Fruit fly (Drosophila melanogaster) whole organism, embryonic: Measurements from ENCODE around the gene Snx6.

Source experiments
- Abd-B ChIP-seq: fragments of 200-800 bp; sonication (Bioruptor generic); optimal IDR thresholded peaks from 2 replicates; lab custom pipeline; 2018; ENCODE audit warnings: missing biosample characterization, mild to moderate bottlenecking, missing genetic modification characterization, moderate library complexity
- Atf-2 ChIP-seq: fragments of 200-800 bp; sonication (Bioruptor generic); optimal IDR thresholded peaks from 2 replicates; lab custom pipeline; 2016; ENCODE audit warnings: missing biosample characterization, missing genetic modification characterization
- Atf3 ChIP-seq: fragments of 200-800 bp; sonication (Bioruptor generic); optimal IDR thresholded peaks from 3 replicates; lab custom pipeline; 2016; ENCODE audit warnings: missing biosample characterization, missing genetic modification characterization
- Bdp1 ChIP-seq: fragments of 200-800 bp; sonication (Bioruptor generic); optimal IDR thresholded peaks from 3 replicates; lab custom pipeline; 2016; ENCODE audit warnings: missing biosample characterization, missing genetic modification characterization
- CG10366 ChIP-seq: fragments of 200-800 bp; sonication (Bioruptor generic); IDR thresholded peaks from 2 replicates; pipeline ENCODE4 v1.3.6; 2022; ENCODE audit warnings: missing biosample characterization, missing genetic modification characterization
- CG10543 ChIP-seq: fragments of 200-800 bp; sonication (Bioruptor generic); optimal IDR thresholded peaks from 3 replicates; lab custom pipeline; 2017; ENCODE audit warnings: missing biosample characterization, mild to moderate bottlenecking, missing genetic modification characterization, moderate library complexity
- CG10959 ChIP-seq: fragments of 200-800 bp; sonication (Bioruptor generic); IDR thresholded peaks from 2 replicates; pipeline ENCODE4 v1.3.6; 2022; ENCODE audit warnings: missing biosample characterization, missing genetic modification characterization
- CG12299 ChIP-seq: fragments of 200-800 bp; sonication (Bioruptor generic); optimal IDR thresholded peaks from 2 replicates; lab custom pipeline; 2018; ENCODE audit warnings: missing biosample characterization, mild to moderate bottlenecking, missing genetic modification characterization
- CG14441 ChIP-seq: fragments of 200-800 bp; sonication (Bioruptor generic); IDR thresholded peaks from 2 replicates; pipeline ENCODE4 v1.3.6; 2022; ENCODE audit warnings: missing biosample characterization, missing genetic modification characterization
- CG14667 ChIP-seq: fragments of 200-800 bp; sonication (Bioruptor generic); IDR thresholded peaks from 2 replicates; pipeline ENCODE4 v1.3.6; 2022; ENCODE audit warnings: missing biosample characterization, missing genetic modification characterization
- CG17186 ChIP-seq: fragments of 200-800 bp; sonication (Bioruptor generic); optimal IDR thresholded peaks from 3 replicates; lab custom pipeline; 2017; ENCODE audit warnings: missing biosample characterization, missing genetic modification reagents, missing genetic modification characterization
- CG17385 ChIP-seq: fragments of 200-800 bp; sonication (Bioruptor generic); optimal IDR thresholded peaks from 3 replicates; lab custom pipeline; 2018; ENCODE audit warnings: missing biosample characterization, mild to moderate bottlenecking, missing genetic modification characterization
- CG18764 ChIP-seq: fragments of 200-800 bp; sonication (Bioruptor generic); optimal IDR thresholded peaks from 3 replicates; lab custom pipeline; 2016; ENCODE audit warnings: missing biosample characterization, missing genetic modification characterization
- CG2712 ChIP-seq: fragments of 200-800 bp; optimal IDR thresholded peaks from 3 replicates; lab custom pipeline; 2019; ENCODE audit warnings: missing biosample characterization, mild to moderate bottlenecking, missing genetic modification characterization, moderate library complexity
- CG4854 ChIP-seq: fragments of 200-800 bp; sonication (Bioruptor generic); optimal IDR thresholded peaks from 2 replicates; lab custom pipeline; 2016; ENCODE audit warnings: missing biosample characterization, missing genetic modification characterization, inconsistent platforms
- CG6854 ChIP-seq: fragments of 200-800 bp; sonication (Bioruptor generic); optimal IDR thresholded peaks from 3 replicates; lab custom pipeline; 2017; ENCODE audit warnings: missing biosample characterization, mild to moderate bottlenecking, missing genetic modification characterization
- CG7745 ChIP-seq: fragments of 200-800 bp; sonication (Bioruptor generic); optimal IDR thresholded peaks from 2 replicates; lab custom pipeline; 2018; ENCODE audit warnings: missing biosample characterization, mild to moderate bottlenecking, missing genetic modification characterization, moderate library complexity
- CG8089 ChIP-seq: fragments of 200-800 bp; sonication (Bioruptor generic); optimal IDR thresholded peaks from 3 replicates; lab custom pipeline; 2016; ENCODE audit warnings: missing biosample characterization, missing genetic modification characterization
- CG8478 ChIP-seq: fragments of >200 bp; optimal IDR thresholded peaks from 2 replicates; lab custom pipeline; 2018
- CHES-1-like ChIP-seq: fragments of 200-800 bp; sonication (Bioruptor generic); optimal IDR thresholded peaks from 2 replicates; lab custom pipeline; 2016; ENCODE audit warnings: missing biosample characterization, missing genetic modification characterization
- Camta ChIP-seq: fragments of 200-800 bp; sonication (Bioruptor generic); optimal IDR thresholded peaks from 2 replicates; lab custom pipeline; 2016; ENCODE audit warnings: missing biosample characterization, missing genetic modification characterization
- Deaf1 ChIP-seq: fragments of 200-800 bp; optimal IDR thresholded peaks from 3 replicates; lab custom pipeline; 2019; ENCODE audit warnings: missing biosample characterization, mild to moderate bottlenecking, missing genetic modification characterization, moderate library complexity
- Doc3 ChIP-seq: fragments of 200-800 bp; sonication (Bioruptor generic); IDR thresholded peaks from 3 replicates; pipeline ENCODE4 v1.3.6; 2022; ENCODE audit warnings: missing biosample characterization, missing genetic modification characterization; ENCODE audit not compliant: partially characterized antibody
- Drgx ChIP-seq: fragments of 200-800 bp; sonication (Bioruptor generic); IDR thresholded peaks from 2 replicates; pipeline ENCODE4 v1.3.6; 2022; ENCODE audit warnings: missing biosample characterization, missing genetic modification characterization
- Fer3 ChIP-seq: fragments of 200-800 bp; sonication (Bioruptor generic); optimal IDR thresholded peaks from 2 replicates; lab custom pipeline; 2018; ENCODE audit warnings: missing biosample characterization, mild to moderate bottlenecking, missing genetic modification characterization, moderate library complexity
- H15 ChIP-seq: fragments of 200-800 bp; sonication (Bioruptor generic); IDR thresholded peaks from 3 replicates; pipeline ENCODE4 v1.3.6; 2022; ENCODE audit warnings: missing biosample characterization, missing genetic modification characterization
- HmgZ ChIP-seq: fragments of 200-800 bp; sonication (Bioruptor generic); optimal IDR thresholded peaks from 2 replicates; lab custom pipeline; 2018; ENCODE audit warnings: missing biosample characterization, mild to moderate bottlenecking, missing genetic modification characterization
- MBD-R2 ChIP-seq: fragments of 200-800 bp; sonication (Bioruptor generic); IDR thresholded peaks from 2 replicates; pipeline ENCODE4 v1.3.6; 2022; ENCODE audit warnings: missing biosample characterization, missing genetic modification characterization
- Neu2 ChIP-seq: fragments of 200-800 bp; sonication (Bioruptor generic); optimal IDR thresholded peaks from 3 replicates; lab custom pipeline; 2016; ENCODE audit warnings: missing biosample characterization, missing genetic modification characterization, borderline replicate concordance
- Oli ChIP-seq: fragments of 200-800 bp; sonication (Bioruptor generic); optimal IDR thresholded peaks from 2 replicates; lab custom pipeline; 2018; ENCODE audit warnings: missing biosample characterization, mild to moderate bottlenecking, missing genetic modification characterization, moderate library complexity
- Sox100B ChIP-seq: fragments of 200-800 bp; sonication (Bioruptor generic); optimal IDR thresholded peaks from 3 replicates; lab custom pipeline; 2018; ENCODE audit warnings: missing biosample characterization, mild to moderate bottlenecking, missing genetic modification characterization
- bowl ChIP-seq: fragments of 200-800 bp; sonication (Bioruptor generic); IDR thresholded peaks from 2 replicates; pipeline ENCODE4 v1.3.6; 2022; ENCODE audit warnings: missing biosample characterization, missing genetic modification characterization
- bsh ChIP-seq, 2 experiments: fragments of 200-800 bp; sonication (Bioruptor generic); optimal IDR thresholded peaks; 2 replicates each; lab custom pipeline; 2017 to 2018; ENCODE audit warnings: mild to moderate bottlenecking in 2 of 2, missing biosample characterization in 2 of 2, missing genetic modification characterization in 2 of 2, moderate library complexity in 1 of 2
- corto ChIP-seq: fragments of 200-800 bp; sonication (Bioruptor generic); optimal IDR thresholded peaks from 2 replicates; lab custom pipeline; 2016; ENCODE audit warnings: missing biosample characterization, mild to moderate bottlenecking, missing genetic modification characterization, moderate library complexity
- ems ChIP-seq: fragments of 200-800 bp; sonication (Bioruptor generic); optimal IDR thresholded peaks from 3 replicates; lab custom pipeline; 2016; ENCODE audit warnings: missing biosample characterization, missing genetic modification characterization
- exex ChIP-seq: fragments of 200-800 bp; sonication (Bioruptor generic); optimal IDR thresholded peaks from 4 replicates; lab custom pipeline; 2018; ENCODE audit warnings: missing biosample characterization, mild to moderate bottlenecking, missing genetic modification characterization, moderate library complexity
- fru ChIP-seq: fragments of >200 bp; optimal IDR thresholded peaks from 2 replicates; lab custom pipeline; 2017
- grn ChIP-seq: fragments of 200-800 bp; sonication (Bioruptor generic); optimal IDR thresholded peaks from 3 replicates; lab custom pipeline; 2017; ENCODE audit warnings: missing biosample characterization, missing genetic modification characterization
- her ChIP-seq: fragments of 200-800 bp; sonication (Bioruptor generic); optimal IDR thresholded peaks from 2 replicates; lab custom pipeline; 2016; ENCODE audit warnings: missing biosample characterization, missing genetic modification characterization
- hth ChIP-seq: fragments of >200 bp; optimal IDR thresholded peaks from 2 replicates; lab custom pipeline; 2017; ENCODE audit warnings: inconsistent platforms
- lbe ChIP-seq: fragments of 200-800 bp; sonication (Bioruptor generic); optimal IDR thresholded peaks from 2 replicates; lab custom pipeline; 2016; ENCODE audit warnings: missing biosample characterization, mild to moderate bottlenecking, missing genetic modification characterization
- lola ChIP-seq, 3 experiments: fragments of >200 bp in 2 of 3; fragments of 200-800 bp in 1 of 3; sonication (Bioruptor generic) in 1 of 3; optimal IDR thresholded peaks; 2 replicates each; lab custom pipeline; 2017 to 2019; ENCODE audit warnings: missing biosample characterization in 3 of 3, missing genetic modification characterization in 3 of 3, mild to moderate bottlenecking in 1 of 3, moderate library complexity in 1 of 3
- lov ChIP-seq, 2 experiments: fragments of 200-800 bp in 1 of 2; fragments of >200 bp in 1 of 2; sonication (Bioruptor generic) in 1 of 2; IDR thresholded peaks in 1 of 2; optimal IDR thresholded peaks in 1 of 2; 2 replicates in 1 of 2; 3 replicates in 1 of 2; pipeline versions ENCODE4 v1.3.6 to Lab custom; 2017 to 2022; ENCODE audit warnings: missing biosample characterization in 1 of 2, missing genetic modification characterization in 1 of 2
- mam ChIP-seq: fragments of 200-800 bp; sonication (Bioruptor generic); optimal IDR thresholded peaks from 3 replicates; lab custom pipeline; 2016; ENCODE audit warnings: missing biosample characterization, missing genetic modification characterization
- mirr ChIP-seq: fragments of 200-800 bp; sonication (Bioruptor generic); optimal IDR thresholded peaks from 3 replicates; lab custom pipeline; 2018; ENCODE audit warnings: missing biosample characterization, mild to moderate bottlenecking, missing genetic modification characterization
- nerfin-2 ChIP-seq: fragments of 200-800 bp; sonication (Bioruptor generic); IDR thresholded peaks from 2 replicates; pipeline ENCODE4 v1.3.6; 2022; ENCODE audit warnings: missing biosample characterization, missing genetic modification characterization; ENCODE audit not compliant: partially characterized antibody
- sens-2 ChIP-seq: fragments of 200-800 bp; sonication (Bioruptor generic); IDR thresholded peaks from 2 replicates; pipeline ENCODE4 v1.3.6; 2022; ENCODE audit warnings: missing biosample characterization, missing genetic modification characterization
- sug ChIP-seq: fragments of 200-800 bp; optimal IDR thresholded peaks from 2 replicates; lab custom pipeline; 2019; ENCODE audit warnings: missing biosample characterization, mild to moderate bottlenecking, missing genetic modification characterization, moderate library complexity
- tap ChIP-seq: fragments of 200-800 bp; optimal IDR thresholded peaks from 3 replicates; lab custom pipeline; 2019; ENCODE audit warnings: missing biosample characterization, mild to moderate bottlenecking, missing genetic modification characterization, moderate library complexity
- twi ChIP-seq: fragments of 200-800 bp; optimal IDR thresholded peaks from 2 replicates; lab custom pipeline; 2019; ENCODE audit warnings: missing biosample characterization, mild to moderate bottlenecking, missing genetic modification characterization, moderate library complexity
- zfh1 ChIP-seq: fragments of 200-800 bp; sonication (Bioruptor generic); IDR thresholded peaks from 3 replicates; pipeline ENCODE4 v1.3.6; 2022; ENCODE audit warnings: missing biosample characterization, missing genetic modification characterization

Snx6 gene

DNA sequence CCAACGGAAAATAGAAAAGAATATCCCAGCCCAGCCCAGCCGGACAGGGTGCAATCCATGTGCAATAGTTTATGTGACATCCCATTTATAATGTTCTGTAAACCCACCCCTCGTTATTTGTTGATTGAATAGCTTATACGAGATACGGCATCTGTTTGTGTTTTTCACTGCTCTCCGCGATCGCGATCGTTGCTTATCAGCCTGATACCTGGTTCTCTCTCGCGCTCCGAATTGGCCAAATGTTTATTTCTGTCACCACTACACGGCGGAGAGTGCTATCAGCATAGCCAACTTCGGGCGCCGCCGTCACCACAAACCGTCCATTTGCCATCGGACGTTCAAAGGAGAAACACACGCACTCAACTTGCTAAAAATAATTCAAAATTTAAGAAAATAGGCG, 6.6 kb downstream of the Snx6 start, which contains the start of gene CG8353 (continued):
- TF ChIP-seq CG6854 (GFP tag; lab: Kevin White, UChicago), result peak; percentile 27
- no peak for TF ChIP-seq mam (GFP tag; lab: Kevin White, UChicago)
- TF ChIP-seq CG8478 (lab: Kevin White, UChicago), result no peak
- 0 out of 3 replicates have a peak, but pooled peaks have one; percentile 50 for TF ChIP-seq zfh1 (GFP tag; lab: Robert Waterston, UW)
- peak; percentile 15; the same call in 1 of the 2 replicates for TF ChIP-seq Drgx (GFP tag; lab: Robert Waterston, UW)
- no peak for TF ChIP-seq CG8089 (GFP tag; lab: Kevin White, UChicago)
- TF ChIP-seq CG17385 (GFP tag; lab: Kevin White, UChicago), result no peak
- no peak for TF ChIP-seq CG10366 (GFP tag; lab: Robert Waterston, UW)
- no peak for TF ChIP-seq Bdp1 (GFP tag; lab: Kevin White, UChicago)
- no peak for TF ChIP-seq Atf-2 (GFP tag; lab: Kevin White, UChicago)
- peak; percentile 52 for TF ChIP-seq exex (tag; lab: Kevin White, UChicago)
- no peak for TF ChIP-seq lov (optimal IDR thresholded peaks at IDR 0.05; lab: Kevin White, UChicago)
- no peak for TF ChIP-seq lov (GFP tag; IDR thresholded peaks at IDR 0.05; lab: Robert Waterston, UW)
- no peak for TF ChIP-seq Sox100B (GFP tag; lab: Kevin White, UChicago)
- TF ChIP-seq Camta (GFP tag; lab: Kevin White, UChicago), result no peak
- TF ChIP-seq lbe (GFP tag; lab: Kevin White, UChicago), result no peak
- no peak for TF ChIP-seq CHES-1-like (GFP tag; lab: Kevin White, UChicago)
- TF ChIP-seq CG18764 (GFP tag; lab: Kevin White, UChicago), result no peak
- TF ChIP-seq CG2712, result no peak
- no peak for TF ChIP-seq CG14667 (GFP tag; lab: Robert Waterston, UW)
- peak; percentile 80 for TF ChIP-seq mirr (GFP tag; lab: Kevin White, UChicago)
- TF ChIP-seq grn (GFP tag; lab: Kevin White, UChicago), result peak; percentile 97
- TF ChIP-seq bsh (GFP tag; optimal IDR thresholded peaks at IDR 0.05; lab: Kevin White, UChicago), result no peak
- TF ChIP-seq Atf3 (GFP tag; lab: Kevin White, UChicago), result no peak
- TF ChIP-seq sens-2 (GFP tag; lab: Robert Waterston, UW), result no peak
- TF ChIP-seq lola (GFP tag; optimal IDR thresholded peaks at IDR 0.05; lab: Kevin White, UChicago), result no peak
- no peak for TF ChIP-seq fru (lab: Kevin White, UChicago)
- no peak for TF ChIP-seq Neu2 (GFP tag; lab: Kevin White, UChicago)
- TF ChIP-seq Oli, result no peak
- no peak for TF ChIP-seq CG12299 (tag; lab: Kevin White, UChicago)
- peak; percentile 52 for TF ChIP-seq HmgZ (tag; lab: Kevin White, UChicago)
- TF ChIP-seq Abd-B, result no peak
- TF ChIP-seq bowl, result no peak
- TF ChIP-seq Fer3 (tag; lab: Kevin White, UChicago), result no peak
- TF ChIP-seq corto, result no peak
- TF ChIP-seq sug (tag; lab: Kevin White, UChicago), result peak; percentile 32
- TF ChIP-seq twi (tag; lab: Kevin White, UChicago), result no peak
- TF ChIP-seq CG4854 (GFP tag; lab: Kevin White, UChicago), result no peak
- TF ChIP-seq CG14441 (GFP tag; lab: Robert Waterston, UW), result no peak
- TF ChIP-seq H15 (GFP tag; lab: Robert Waterston, UW), result no peak
- 0 out of 2 replicates have a peak, but pooled peaks have one; percentile 23 for TF ChIP-seq MBD-R2
- TF ChIP-seq ems (GFP tag; lab: Kevin White, UChicago), result no peak
- TF ChIP-seq tap (tag; lab: Kevin White, UChicago), result no peak
- TF ChIP-seq hth, result no peak
- TF ChIP-seq CG10543 (GFP tag; lab: Kevin White, UChicago), result peak; percentile 30
- TF ChIP-seq Deaf1, result peak; percentile 83
- TF ChIP-seq Doc3, result no peak
- no peak for TF ChIP-seq CG7745 (tag; lab: Kevin White, UChicago)
- no peak for TF ChIP-seq her (GFP tag; lab: Kevin White, UChicago)
- TF ChIP-seq nerfin-2 (GFP tag; lab: Robert Waterston, UW), result no peak
- no peak for TF ChIP-seq CG10959
- no peak for TF ChIP-seq CG17186 (GFP tag; lab: Kevin White, UChicago)
